Fruit fly (Drosophila melanogaster) whole organism, wandering third instar larva: ENCODE data around the gene Best2.
A peak's percentile ranks its signal among the peaks of the same experiment; 100 is the strongest.

ENCODE experiments used
- Abd-B ChIP-seq: fragments of >200 bp; optimal IDR thresholded peaks from 2 replicates; lab custom pipeline; 2017; ENCODE audit warnings: missing biosample characterization, missing genetic modification characterization
- CG32264 ChIP-seq: fragments of 200-800 bp; sonication (Bioruptor generic); optimal IDR thresholded peaks from 2 replicates; lab custom pipeline; 2016; ENCODE audit warnings: missing biosample characterization, missing genetic modification characterization
- CG9705 ChIP-seq: fragments of 200-800 bp; sonication (Bioruptor generic); optimal IDR thresholded peaks from 2 replicates; lab custom pipeline; 2018; ENCODE audit warnings: missing biosample characterization, mild to moderate bottlenecking, missing genetic modification characterization
- CrebA ChIP-seq: fragments of 200-800 bp; sonication (Bioruptor generic); optimal IDR thresholded peaks from 2 replicates; lab custom pipeline; 2016; ENCODE audit warnings: missing biosample characterization, mild to moderate bottlenecking, missing genetic modification characterization, borderline replicate concordance
- Dfd ChIP-seq: fragments of >200 bp; optimal IDR thresholded peaks from 2 replicates; lab custom pipeline; 2017; ENCODE audit warnings: missing biosample characterization, missing genetic modification characterization
- Dif ChIP-seq: fragments of 200-275, 200-300 bp; sonication (Bioruptor generic); optimal IDR thresholded peaks from 2 replicates; lab custom pipeline; 2018; ENCODE audit warnings: missing biosample characterization, missing genetic modification characterization; ENCODE audit not compliant: partially characterized antibody
- GATAd ChIP-seq: sonication (Bioruptor generic); optimal IDR thresholded peaks from 2 replicates; lab custom pipeline; 2016; ENCODE audit warnings: missing biosample characterization, missing genetic modification characterization
- HLH106 ChIP-seq: fragments of 200-800 bp; optimal IDR thresholded peaks from 3 replicates; lab custom pipeline; 2019; ENCODE audit warnings: missing biosample characterization, mild to moderate bottlenecking, missing genetic modification characterization, moderate library complexity
- Hnf4 ChIP-seq: fragments of 200-800 bp; sonication (Bioruptor generic); optimal IDR thresholded peaks from 2 replicates; lab custom pipeline; 2016; ENCODE audit warnings: missing biosample characterization, mild to moderate bottlenecking, missing genetic modification characterization
- Hr78 ChIP-seq: fragments of >200 bp; optimal IDR thresholded peaks from 2 replicates; lab custom pipeline; 2017; ENCODE audit warnings: missing biosample characterization, missing genetic modification characterization
- Hr83 ChIP-seq: fragments of 200-300 bp; sonication (Bioruptor generic); optimal IDR thresholded peaks from 2 replicates; lab custom pipeline; 2016; ENCODE audit warnings: missing biosample characterization, mild to moderate bottlenecking, missing genetic modification characterization, moderate library complexity; ENCODE audit not compliant: poor library complexity, severe bottlenecking
- Jra ChIP-seq: sonication (Bioruptor generic); optimal IDR thresholded peaks from 2 replicates; lab custom pipeline; 2016; ENCODE audit warnings: missing biosample characterization, missing genetic modification characterization
- Mio ChIP-seq: sonication (Bioruptor generic); optimal IDR thresholded peaks from 2 replicates; lab custom pipeline; 2016; ENCODE audit warnings: missing biosample characterization, missing genetic modification characterization
- Myc ChIP-seq: fragments of >200 bp; optimal IDR thresholded peaks from 2 replicates; lab custom pipeline; 2017
- N ChIP-seq: fragments of >200 bp; optimal IDR thresholded peaks from 2 replicates; lab custom pipeline; 2018; ENCODE audit warnings: missing biosample characterization, missing external identifiers, missing genetic modification characterization
- Rel ChIP-seq, 2 experiments: fragments of 200-800 bp; sonication (Bioruptor generic) in 1 of 2; optimal IDR thresholded peaks; 2 replicates in 1 of 2; 3 replicates in 1 of 2; lab custom pipeline; 2016 to 2019; ENCODE audit warnings: mild to moderate bottlenecking in 2 of 2, missing biosample characterization in 2 of 2, missing genetic modification characterization in 2 of 2, moderate library complexity in 1 of 2
- Sp1 ChIP-seq: fragments of 200-800 bp; sonication (Bioruptor generic); optimal IDR thresholded peaks from 3 replicates; lab custom pipeline; 2019; ENCODE audit warnings: missing biosample characterization, mild to moderate bottlenecking, missing genetic modification characterization, moderate library complexity
- Vsx2 ChIP-seq: fragments of 200-300, 225-300 bp; sonication (Bioruptor generic); optimal IDR thresholded peaks from 2 replicates; lab custom pipeline; 2018; ENCODE audit warnings: missing biosample characterization, missing genetic modification characterization; ENCODE audit not compliant: partially characterized antibody
- br ChIP-seq: fragments of 200-800 bp; sonication (Bioruptor generic); optimal IDR thresholded peaks from 2 replicates; lab custom pipeline; 2016; ENCODE audit warnings: missing biosample characterization, missing genetic modification characterization
- brk ChIP-seq: fragments of 200-800 bp; sonication (Bioruptor generic); optimal IDR thresholded peaks from 2 replicates; lab custom pipeline; 2016; ENCODE audit warnings: missing biosample characterization, mild to moderate bottlenecking, missing genetic modification characterization
- dl ChIP-seq, 2 experiments: fragments of 175-275, 200-275 bp in 1 of 2; fragments of 200-275 bp in 1 of 2; sonication (Bioruptor generic); optimal IDR thresholded peaks; lab custom pipeline; 2018; ENCODE audit warnings: mild to moderate bottlenecking in 2 of 2, missing biosample characterization in 2 of 2, missing genetic modification characterization in 2 of 2, moderate library complexity in 2 of 2; ENCODE audit not compliant: partially characterized antibody in 2 of 2, insufficient read depth in 1 of 2
- dmrt93B ChIP-seq: fragments of 200-800 bp; sonication (Bioruptor generic); optimal IDR thresholded peaks from 2 replicates; lab custom pipeline; 2018; ENCODE audit warnings: missing biosample characterization, mild to moderate bottlenecking, missing genetic modification characterization
- dsf ChIP-seq: sonication (Bioruptor generic); optimal IDR thresholded peaks from 2 replicates; lab custom pipeline; 2016; ENCODE audit warnings: missing biosample characterization, missing genetic modification characterization, borderline replicate concordance
- ey ChIP-seq: fragments of 200-800 bp; sonication (Bioruptor generic); optimal IDR thresholded peaks from 2 replicates; lab custom pipeline; 2016; ENCODE audit warnings: missing biosample characterization, missing genetic modification characterization
- foxo ChIP-seq, 2 experiments: fragments of 200-800 bp; sonication (Bioruptor generic); optimal IDR thresholded peaks; 2 replicates in 1 of 2; 3 replicates in 1 of 2; lab custom pipeline; 2016 to 2017; ENCODE audit warnings: missing biosample characterization in 2 of 2, missing genetic modification characterization in 2 of 2
- fru ChIP-seq: fragments of 200-800 bp; sonication (Bioruptor generic); optimal IDR thresholded peaks from 3 replicates; lab custom pipeline; 2016; ENCODE audit warnings: missing biosample characterization, mild to moderate bottlenecking, missing genetic modification characterization
- h ChIP-seq: fragments of 200-800 bp; sonication (Bioruptor generic); optimal IDR thresholded peaks from 3 replicates; lab custom pipeline; 2016; ENCODE audit warnings: missing biosample characterization, mild to moderate bottlenecking, missing genetic modification characterization
- jim ChIP-seq: fragments of 175-275, 200-325 bp; sonication (Bioruptor generic); optimal IDR thresholded peaks from 2 replicates; lab custom pipeline; 2016; ENCODE audit warnings: missing biosample characterization, mild to moderate bottlenecking, missing genetic modification characterization
- lola ChIP-seq: fragments of >200 bp; optimal IDR thresholded peaks from 2 replicates; lab custom pipeline; 2017; ENCODE audit warnings: missing biosample characterization, missing genetic modification characterization
- pan ChIP-seq: fragments of >200 bp; optimal IDR thresholded peaks from 2 replicates; lab custom pipeline; 2017
- psq ChIP-seq: fragments of 200-800 bp; sonication (Bioruptor generic); optimal IDR thresholded peaks from 3 replicates; lab custom pipeline; 2017; ENCODE audit warnings: missing biosample characterization, mild to moderate bottlenecking, missing genetic modification characterization, moderate library complexity
- rgr ChIP-seq: fragments of 200-800 bp; sonication (Bioruptor generic); optimal IDR thresholded peaks from 3 replicates; lab custom pipeline; 2016; ENCODE audit warnings: missing biosample characterization, mild to moderate bottlenecking, missing genetic modification characterization
- sage ChIP-seq: fragments of 200-800 bp; sonication (Bioruptor generic); optimal IDR thresholded peaks from 2 replicates; lab custom pipeline; 2016; ENCODE audit warnings: missing biosample characterization, mild to moderate bottlenecking, missing genetic modification characterization
- sv ChIP-seq: fragments of 200-800 bp; sonication (Bioruptor generic); optimal IDR thresholded peaks from 3 replicates; lab custom pipeline; 2016; ENCODE audit warnings: missing biosample characterization, missing genetic modification characterization
- tai ChIP-seq: sonication (Bioruptor generic); optimal IDR thresholded peaks from 2 replicates; lab custom pipeline; 2016; ENCODE audit warnings: missing biosample characterization, missing genetic modification characterization
- usp ChIP-seq: fragments of >200 bp; optimal IDR thresholded peaks from 2 replicates; lab custom pipeline; 2017; ENCODE audit warnings: missing biosample characterization, missing genetic modification characterization
- woc ChIP-seq: sonication (Bioruptor generic); optimal IDR thresholded peaks from 2 replicates; lab custom pipeline; 2016; ENCODE audit warnings: missing biosample characterization, mild to moderate bottlenecking, missing genetic modification characterization

The Best2 gene

dm6 chr3L:6263896-6264841 lies 7.7 kb upstream of the Best2 start:
- TF ChIP-seq Hnf4 (GFP tag; lab: Kevin White, UChicago) = peak; percentile 39
- no peak for TF ChIP-seq Vsx2 (GFP tag; lab: Kevin White, UChicago)
- peak; percentile 68 for TF ChIP-seq Hr83 (GFP tag; lab: Kevin White, UChicago)
- no peak for TF ChIP-seq Mio
- peak; percentile 5 for TF ChIP-seq ey (GFP tag; lab: Kevin White, UChicago)
- no peak for TF ChIP-seq GATAd (GFP tag; lab: Kevin White, UChicago)
- TF ChIP-seq HLH106 (tag; lab: Kevin White, UChicago) = peak; percentile 38
- TF ChIP-seq CG9705 (GFP tag; lab: Kevin White, UChicago) = no peak
- TF ChIP-seq psq (GFP tag; lab: Kevin White, UChicago) = no peak
- TF ChIP-seq lola = no peak
- no peak for TF ChIP-seq woc (GFP tag; lab: Kevin White, UChicago)
- TF ChIP-seq dl (GFP tag; optimal IDR thresholded peaks at IDR 0.05; lab: Kevin White, UChicago; ENCODE audit: insufficient read depth in 1 of 2, partially characterized antibody in 2 of 2) = no peak
- peak; percentile 74 for TF ChIP-seq Myc
- TF ChIP-seq br (GFP tag; lab: Kevin White, UChicago) = peak; percentile 25
- peak; percentile 6 for TF ChIP-seq dmrt93B (GFP tag; lab: Kevin White, UChicago)
- peak; percentile 27 for TF ChIP-seq h (GFP tag; lab: Kevin White, UChicago)
- TF ChIP-seq tai (GFP tag; lab: Kevin White, UChicago) = peak; percentile 61
- no peak for TF ChIP-seq jim
- peak; percentile 27 for TF ChIP-seq brk (GFP tag; lab: Kevin White, UChicago)
- TF ChIP-seq CG32264 (GFP tag; lab: Kevin White, UChicago) = no peak
- TF ChIP-seq rgr (GFP tag; lab: Kevin White, UChicago) = peak; percentile 29
- TF ChIP-seq foxo (GFP tag; optimal IDR thresholded peaks at IDR 0.05; lab: Kevin White, UChicago) = peak in 1 of 2 experiments; percentile 39
- TF ChIP-seq fru (GFP tag; lab: Kevin White, UChicago) = peak; percentile 28
- no peak for TF ChIP-seq sage

- no peak for TF ChIP-seq Jra (GFP tag; lab: Kevin White, UChicago)
Observed at dm6 chr3L:6263470-6263869, 7.0 kb upstream of the Best2 start.

dm6 chr3L:6262644-6263404 lies 6.4 kb upstream of the Best2 start, which contains the start of gene Ldh:
Ldh (minus strand) TSS chr3L:6262694.
- TF ChIP-seq rgr (GFP tag; lab: Kevin White, UChicago) (peak; percentile 97), jim (no peak), Dif (GFP tag; lab: Kevin White, UChicago) (peak; percentile 40), HLH106 (tag; lab: Kevin White, UChicago) (peak; percentile 99), sv (GFP tag; lab: Kevin White, UChicago) (peak; percentile 90), Vsx2 (GFP tag; lab: Kevin White, UChicago) (no peak), CG9705 (GFP tag; lab: Kevin White, UChicago) (peak; percentile 94), Hr83 (GFP tag; lab: Kevin White, UChicago) (no peak), Abd-B (GFP tag; lab: Kevin White, UChicago) (no peak), fru (GFP tag; lab: Kevin White, UChicago) (peak; percentile 94), Sp1 (GFP tag; lab: Kevin White, UChicago) (peak; percentile 98), pan (lab: Kevin White, UChicago) (no peak), h (GFP tag; lab: Kevin White, UChicago) (peak; percentile 98), Jra (GFP tag; lab: Kevin White, UChicago) (peak; percentile 69), woc (GFP tag; lab: Kevin White, UChicago) (peak; percentile 96), CG32264 (GFP tag; lab: Kevin White, UChicago) (peak; percentile 92), brk (GFP tag; lab: Kevin White, UChicago) (peak; percentile 94), GATAd (GFP tag; lab: Kevin White, UChicago) (peak; percentile 73), ey (GFP tag; lab: Kevin White, UChicago) (peak; percentile 94), N (no peak), dl (GFP tag; optimal IDR thresholded peaks at IDR 0.05; lab: Kevin White, UChicago; ENCODE audit: insufficient read depth in 1 of 2, partially characterized antibody in 2 of 2) (peak; percentile 15 to 64), Mio (peak; percentile 19), psq (GFP tag; lab: Kevin White, UChicago) (peak; percentile 94), Dfd (GFP tag; lab: Kevin White, UChicago) (peak; percentile 82), lola (no peak), foxo (GFP tag; optimal IDR thresholded peaks at IDR 0.05; lab: Kevin White, UChicago) (peak; percentile 86 to 95), dsf (GFP tag; lab: Kevin White, UChicago) (peak; percentile 90), Myc (no peak), Rel (GFP tag; optimal IDR thresholded peaks at IDR 0.05; lab: Kevin White, UChicago) (peak; percentile 95), Rel (tag; optimal IDR thresholded peaks at IDR 0.05; lab: Kevin White, UChicago) (peak; percentile 85), tai (GFP tag; lab: Kevin White, UChicago) (peak; percentile 89), Hr78 (GFP tag; lab: Kevin White, UChicago) (no peak), CrebA (peak; percentile 74), usp (GFP tag; lab: Kevin White, UChicago) (no peak), sage (peak; percentile 88), Hnf4 (GFP tag; lab: Kevin White, UChicago) (peak; percentile 88), dmrt93B (GFP tag; lab: Kevin White, UChicago) (peak; percentile 91)
